Worm (Caenorhabditis elegans): Measurements from ENCODE around the gene F41G3.18.
A peak's percentile ranks its signal among the peaks of the same experiment; 100 is the strongest.

F41G3.18 gene

ce11 chrII:6803024-6803423 lies 34.9 kb downstream of the F41G3.18 start, which contains the start of gene tab-1:
tab-1 (plus strand) TSS chrII:6803324.
- TF ChIP-seq unc-62 (GFP tag; optimal IDR thresholded peaks at IDR 0.05) (no peak), elt-3 (tag; optimal IDR thresholded peaks at IDR 0.05) (no peak), nhr-67 (tag; optimal IDR thresholded peaks at IDR 0.05) (no peak), zag-1 (tag; optimal IDR thresholded peaks at IDR 0.05) (no peak), nhr-23 (tag; optimal IDR thresholded peaks at IDR 0.05) (no peak), ceh-16 (tag; optimal IDR thresholded peaks at IDR 0.05) (no peak), aly-2 (tag; optimal IDR thresholded peaks at IDR 0.05) (no peak), nfya-1 (tag; optimal IDR thresholded peaks at IDR 0.05; ENCODE audit: insufficient read depth) (no peak), ceh-28 (tag; optimal IDR thresholded peaks at IDR 0.05) (no peak), lsy-12 (tag; optimal IDR thresholded peaks at IDR 0.05) (no peak)

- no peak for TF ChIP-seq nhr-67 (tag; optimal IDR thresholded peaks at IDR 0.05)
Observed at ce11 chrII:6807162-6807561, 39.0 kb downstream of the F41G3.18 start, which contains the start of gene F31E8.5. F31E8.5 (minus strand) TSS chrII:6807262.

DNA sequence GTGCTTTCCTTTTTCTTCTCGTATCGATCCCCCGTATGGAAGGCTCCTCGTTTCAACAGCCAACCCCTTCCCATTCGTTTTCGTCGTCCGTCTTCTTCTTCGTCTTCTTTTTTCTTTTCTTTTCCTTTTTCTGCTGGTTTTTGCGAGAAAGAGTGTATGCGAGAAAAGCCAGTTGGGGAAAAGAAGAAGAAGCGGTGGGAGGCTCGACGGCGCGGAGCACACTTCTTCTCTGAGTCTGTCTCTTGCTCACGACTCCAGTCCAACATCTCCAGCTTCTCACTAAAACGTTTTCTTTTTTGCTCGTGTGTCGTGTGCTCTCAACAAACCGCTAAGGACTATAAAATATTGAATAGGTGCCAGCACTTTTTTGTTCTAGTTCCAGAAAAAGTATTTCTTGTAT lies 40.4 kb downstream of the F41G3.18 start:
- TF ChIP-seq unc-62 (GFP tag; optimal IDR thresholded peaks at IDR 0.05) = no peak
- TF ChIP-seq nfya-1 (tag; optimal IDR thresholded peaks at IDR 0.05; ENCODE audit: insufficient read depth) = peak; percentile 64
- peak; percentile 18 for TF ChIP-seq lin-15B (tag; optimal IDR thresholded peaks at IDR 0.05)
- no peak for TF ChIP-seq egl-5 (tag; optimal IDR thresholded peaks at IDR 0.05)
- TF ChIP-seq lin-39 (tag; optimal IDR thresholded peaks at IDR 0.05) = peak; percentile 63
- TF ChIP-seq fkh-10 (GFP tag; optimal IDR thresholded peaks at IDR 0.05) = peak; percentile 34
- peak; percentile 29 for TF ChIP-seq hmg-11 (tag; optimal IDR thresholded peaks at IDR 0.05)

DNA sequence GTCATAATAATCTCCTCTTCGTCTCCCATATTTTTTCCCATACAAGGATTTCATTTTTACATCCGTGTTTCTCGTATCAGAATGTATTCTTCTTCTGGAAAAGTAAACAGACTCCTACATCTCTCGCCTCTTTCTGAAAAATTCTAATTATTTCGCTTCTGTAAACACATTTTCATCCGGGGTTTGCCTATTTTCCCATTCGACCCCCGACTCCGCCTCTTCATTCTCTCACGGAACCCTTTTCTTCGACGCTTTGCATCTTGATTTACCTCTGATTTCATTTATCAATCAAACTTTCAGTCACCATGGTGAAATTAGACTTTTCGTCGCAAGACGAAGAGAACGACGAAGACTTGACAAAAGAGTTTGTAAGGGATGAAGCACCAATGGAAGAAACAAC lies 42.5 kb downstream of the F41G3.18 start, which contains the start of gene snt-1:
snt-1 (plus strand) TSS at position 301 of the 400 bp plus-strand sequence.
- TF ChIP-seq tbx-2 (tag; optimal IDR thresholded peaks at IDR 0.05) (no peak), nhr-43 (tag; optimal IDR thresholded peaks at IDR 0.05; ENCODE audit: poor library complexity, severe bottlenecking) (no peak), nhr-11 (tag; optimal IDR thresholded peaks at IDR 0.05) (no peak), nfya-1 (tag; optimal IDR thresholded peaks at IDR 0.05; ENCODE audit: insufficient read depth) (no peak), hmg-11 (tag; optimal IDR thresholded peaks at IDR 0.05) (no peak), fos-1 (tag; optimal IDR thresholded peaks at IDR 0.05) (no peak), mdl-1 (tag; optimal IDR thresholded peaks at IDR 0.05) (no peak), nhr-25 (tag; optimal IDR thresholded peaks at IDR 0.05) (no peak), mml-1 (tag; optimal IDR thresholded peaks at IDR 0.05) (no peak), lsy-12 (tag; optimal IDR thresholded peaks at IDR 0.05) (no peak), lin-39 (tag; optimal IDR thresholded peaks at IDR 0.05) (no peak), sea-2 (GFP tag; optimal IDR thresholded peaks at IDR 0.05) (no peak), nhr-77 (tag; optimal IDR thresholded peaks at IDR 0.05) (no peak), egl-27 (tag; optimal IDR thresholded peaks at IDR 0.05) (no peak), nhr-237 (tag; optimal IDR thresholded peaks at IDR 0.05) (no peak), ama-1 (optimal IDR thresholded peaks at IDR 0.05) (no peak), ceh-9 (tag; optimal IDR thresholded peaks at IDR 0.05) (no peak), fkh-2 (tag; optimal IDR thresholded peaks at IDR 0.05) (no peak), elt-3 (tag; optimal IDR thresholded peaks at IDR 0.05) (no peak)

- TF ChIP-seq nhr-43 (tag; optimal IDR thresholded peaks at IDR 0.05; ENCODE audit: poor library complexity, severe bottlenecking) (no peak), nfya-1 (tag; optimal IDR thresholded peaks at IDR 0.05; ENCODE audit: insufficient read depth) (peak; percentile 34), egl-5 (tag; optimal IDR thresholded peaks at IDR 0.05) (peak; percentile 52), tbx-2 (tag; optimal IDR thresholded peaks at IDR 0.05) (no peak), lin-39 (tag; optimal IDR thresholded peaks at IDR 0.05) (peak; percentile 36)
Observed at ce11 chrII:6812514-6812913, 44.4 kb downstream of the F41G3.18 start.

- TF ChIP-seq snpc-4 (tag; optimal IDR thresholded peaks at IDR 0.05) = no peak
- TF ChIP-seq nhr-23 (tag; optimal IDR thresholded peaks at IDR 0.05) = no peak
- no peak for TF ChIP-seq ama-1 (optimal IDR thresholded peaks at IDR 0.05)
- no peak for TF ChIP-seq pqm-1 (tag; optimal IDR thresholded peaks at IDR 0.05)
- no peak for TF ChIP-seq nhr-11 (tag; optimal IDR thresholded peaks at IDR 0.05)
- TF ChIP-seq lsy-12 (tag; optimal IDR thresholded peaks at IDR 0.05) = no peak
- no peak for TF ChIP-seq ceh-16 (tag; optimal IDR thresholded peaks at IDR 0.05)
- TF ChIP-seq ceh-9 (tag; optimal IDR thresholded peaks at IDR 0.05) = no peak
- TF ChIP-seq nhr-67 (tag; optimal IDR thresholded peaks at IDR 0.05) = no peak
- TF ChIP-seq nhr-43 (tag; optimal IDR thresholded peaks at IDR 0.05; ENCODE audit: poor library complexity, severe bottlenecking) = no peak
Observed at ce11 chrII:6816324-6816723, 48.2 kb downstream of the F41G3.18 start.
